Worm (Caenorhabditis elegans): ENCODE data around the gene C41H7.9.

DNA sequence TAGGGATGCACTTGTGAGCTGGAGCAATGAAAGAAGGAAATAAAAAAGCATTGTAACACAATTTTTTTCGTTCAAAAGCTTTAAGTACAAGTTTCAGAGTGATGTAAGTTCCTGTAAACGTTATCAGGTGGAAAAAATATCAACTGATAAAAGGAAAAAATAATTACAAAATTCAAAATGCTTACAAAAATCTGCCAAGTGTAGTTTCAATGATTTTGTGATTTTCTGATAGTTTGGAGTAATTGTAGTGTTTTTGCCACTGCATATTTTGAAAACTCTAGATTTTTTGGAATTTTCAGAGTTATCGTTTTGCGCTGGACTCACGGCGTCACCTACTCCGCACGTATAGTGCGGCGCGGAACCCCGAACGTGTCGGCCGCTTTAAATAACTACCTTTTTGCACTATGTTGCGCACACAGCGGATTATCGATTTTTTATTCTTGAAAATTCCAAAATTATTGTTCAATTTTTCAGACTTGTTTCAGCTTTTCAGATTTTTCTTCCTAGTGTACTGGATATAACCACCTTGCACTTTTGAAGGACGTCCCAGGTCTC, 11.4 kb upstream of the C41H7.9 start, which contains the start of gene clec-2:
- TF ChIP-seq fkh-2 (tag; optimal IDR thresholded peaks at IDR 0.05) (no peak), lin-39 (tag; optimal IDR thresholded peaks at IDR 0.05) (no peak)

Measured in whole organism, L3 larva.